Fruit fly (Drosophila melanogaster) ovary, adult (tissue): ENCODE data around the gene CG42299.

ENCODE experiments used
- CG17801 ChIP-seq: fragments of 200-800 bp; optimal IDR thresholded peaks from 2 replicates; lab custom pipeline; 2019; ENCODE audit warnings: missing biosample characterization, mild to moderate bottlenecking, missing genetic modification characterization, moderate library complexity; ENCODE audit not compliant: partially characterized antibody

The CG42299 gene

dm6 chrX:15568353-15568982, 7.0 kb downstream of the CG42299 start:
- TF ChIP-seq CG17801 (GFP tag; lab: Kevin White, UChicago) = peak; percentile 21

dm6 chrX:15555945-15556344, 19.5 kb downstream of the CG42299 start, which contains the start of gene CG42300:
Gene CG42300 (minus strand): TSS chrX:15556045.
- no peak for TF ChIP-seq CG17801 (GFP tag; lab: Kevin White, UChicago)

dm6 chrX:15554256-15554678, 21.2 kb downstream of the CG42299 start, which contains the start of gene Ac13E:
Gene Ac13E (minus strand): TSS chrX:15554278.
- TF ChIP-seq CG17801 (GFP tag; lab: Kevin White, UChicago) = peak; percentile 87

- TF ChIP-seq CG17801 (GFP tag; lab: Kevin White, UChicago) = no peak
These were observed 23.0 kb downstream of the CG42299 start for dm6 chrX:15552472-15552888.

- no peak for TF ChIP-seq CG17801 (GFP tag; lab: Kevin White, UChicago)
These were observed 26.4 kb downstream of the CG42299 start for dm6 chrX:15549055-15549454.

dm6 chrX:15545467-15546197, 29.9 kb downstream of the CG42299 start:
- TF ChIP-seq CG17801 (GFP tag; lab: Kevin White, UChicago) = no peak

dm6 chrX:15543479-15544044, 31.9 kb downstream of the CG42299 start:
- no peak for TF ChIP-seq CG17801 (GFP tag; lab: Kevin White, UChicago)

- no peak for TF ChIP-seq CG17801 (GFP tag; lab: Kevin White, UChicago)
These were observed 35.5 kb downstream of the CG42299 start for dm6 chrX:15539856-15540488.

dm6 chrX:15532062-15532461, 43.4 kb downstream of the CG42299 start:
- no peak for TF ChIP-seq CG17801 (GFP tag; lab: Kevin White, UChicago)

dm6 chrX:15530369-15530768, 45.1 kb downstream of the CG42299 start:
- TF ChIP-seq CG17801 (GFP tag; lab: Kevin White, UChicago) = no peak

- TF ChIP-seq CG17801 (GFP tag; lab: Kevin White, UChicago) = no peak
These were observed 45.5 kb downstream of the CG42299 start for dm6 chrX:15529958-15530357.

dm6 chrX:15529197-15529596, 46.3 kb downstream of the CG42299 start:
- TF ChIP-seq CG17801 (GFP tag; lab: Kevin White, UChicago) = no peak
